Worm (Caenorhabditis elegans): ENCODE measurements around the gene pag-3.
A peak's percentile ranks its signal among the peaks of the same experiment; 100 is the strongest.

pag-3 gene

DNA sequence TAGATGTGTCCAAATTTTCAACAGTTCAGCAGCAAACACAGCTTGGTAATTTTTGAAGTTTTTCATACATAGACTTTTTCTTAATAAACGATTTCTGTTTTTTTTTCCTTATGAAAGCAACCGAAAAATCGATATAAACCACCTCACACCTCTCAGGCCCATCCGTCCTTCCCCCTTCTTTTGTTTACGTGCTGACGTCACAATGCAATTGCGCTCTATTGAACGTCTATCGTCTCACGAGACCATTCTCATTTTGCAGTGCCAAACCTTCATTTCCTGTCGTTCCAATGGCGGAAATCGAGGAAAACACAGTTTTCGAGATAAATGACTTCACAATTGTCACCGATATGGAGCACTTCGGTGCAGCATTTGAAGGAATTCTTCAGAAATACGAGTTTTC lies 28.8 kb upstream of the pag-3 start, which contains the start of gene rbg-1 (continued):
- TF ChIP-seq ama-1 (optimal IDR thresholded peaks at IDR 0.05) = no peak
- TF ChIP-seq ama-1 (GFP tag; optimal IDR thresholded peaks at IDR 0.05) = no peak
- no peak for TF ChIP-seq ztf-18 (tag; optimal IDR thresholded peaks at IDR 0.05)
- TF ChIP-seq pha-4 (tag; optimal IDR thresholded peaks at IDR 0.05) = peak; percentile 25
- TF ChIP-seq sptf-2 (GFP tag; optimal IDR thresholded peaks at IDR 0.05) = no peak
- TF ChIP-seq tbp1 (GFP tag; optimal IDR thresholded peaks at IDR 0.05) = peak; percentile 14
- TF ChIP-seq pbrm-1 (GFP tag; IDR thresholded peaks at IDR 0.05) = peak; percentile 49; the same call in 1 of the 2 replicates
- TF ChIP-seq hlh-12 (tag; optimal IDR thresholded peaks at IDR 0.05) = no peak
- TF ChIP-seq cebp-1 (GFP tag; IDR thresholded peaks at IDR 0.05) = no peak
- peak; percentile 78 for TF ChIP-seq cebp-1 (tag; optimal IDR thresholded peaks at IDR 0.05)
- TF ChIP-seq F10E7.11 (tag; optimal IDR thresholded peaks at IDR 0.05) = no peak
- no peak for TF ChIP-seq nhr-90 (tag; optimal IDR thresholded peaks at IDR 0.05)
- no peak for TF ChIP-seq hlh-26 (GFP tag; conservative IDR thresholded peaks at IDR 0.05)
- TF ChIP-seq tbx-9 (tag; optimal IDR thresholded peaks at IDR 0.05; ENCODE audit: borderline replicate concordance) = no peak
- no peak for TF ChIP-seq B0019.2 (GFP tag; conservative IDR thresholded peaks at IDR 0.05)
- TF ChIP-seq ztf-6 (GFP tag; IDR thresholded peaks at IDR 0.05) = no peak
- TF ChIP-seq ceh-40 (GFP tag; IDR thresholded peaks at IDR 0.05) = no peak
- no peak for TF ChIP-seq F22D6.2 (tag; optimal IDR thresholded peaks at IDR 0.05)
- no peak for TF ChIP-seq lsl-1 (GFP tag; optimal IDR thresholded peaks at IDR 0.05)
- TF ChIP-seq F23B12.7 (tag; optimal IDR thresholded peaks at IDR 0.05; ENCODE audit: insufficient read depth) = peak; percentile 34
- TF ChIP-seq lin-26 (GFP tag; IDR thresholded peaks at IDR 0.05) = no peak
- no peak for TF ChIP-seq dpl-1 (GFP tag; optimal IDR thresholded peaks at IDR 0.05)
- no peak for TF ChIP-seq ceh-79 (tag; optimal IDR thresholded peaks at IDR 0.05)
- no peak for TF ChIP-seq C17E4.6 (GFP tag; IDR thresholded peaks at IDR 0.05)
- TF ChIP-seq mcd-1 (GFP tag; IDR thresholded peaks at IDR 0.05) = peak; percentile 92
- 0 out of 2 replicates have a peak, but pooled peaks have one; percentile 11 for TF ChIP-seq zfh-2 (GFP tag; conservative IDR thresholded peaks at IDR 0.05)
- TF ChIP-seq bed-1 (GFP tag; IDR thresholded peaks at IDR 0.05) = no peak
- TF ChIP-seq F49E8.2 (tag; optimal IDR thresholded peaks at IDR 0.05; ENCODE audit: insufficient read depth) = no peak
- no peak for TF ChIP-seq die-1 (tag; optimal IDR thresholded peaks at IDR 0.05)
- TF ChIP-seq dox-1 (GFP tag; IDR thresholded peaks at IDR 0.05) = peak; percentile 68
- TF ChIP-seq lsy-27 (tag; optimal IDR thresholded peaks at IDR 0.05; ENCODE audit: borderline replicate concordance, insufficient read depth) = no peak
- TF ChIP-seq lin-40 (tag; optimal IDR thresholded peaks at IDR 0.05) = peak; percentile 59
- TF ChIP-seq ztf-3 (GFP tag; optimal IDR thresholded peaks at IDR 0.05) = no peak
- TF ChIP-seq rec-8 (tag; optimal IDR thresholded peaks at IDR 0.05) = no peak
- TF ChIP-seq madf-3 (GFP tag; IDR thresholded peaks at IDR 0.05) = no peak
- TF ChIP-seq egl-18 (GFP tag; IDR thresholded peaks at IDR 0.05) = no peak
- no peak for TF ChIP-seq nfyb-1 (GFP tag; IDR thresholded peaks at IDR 0.05)
- peak; percentile 49 for TF ChIP-seq ztf-26 (tag; optimal IDR thresholded peaks at IDR 0.05)
- no peak for TF ChIP-seq unc-130 (GFP tag; optimal IDR thresholded peaks at IDR 0.05)
- TF ChIP-seq Y53G8AR.9 (GFP tag; conservative IDR thresholded peaks at IDR 0.05) = no peak
- TF ChIP-seq mes-4 (tag; optimal IDR thresholded peaks at IDR 0.05) = no peak
- TF ChIP-seq F57C9.4 (tag; optimal IDR thresholded peaks at IDR 0.05) = no peak
- peak; percentile 18; the same call in 1 of the 2 replicates for TF ChIP-seq hmg-1.2 (GFP tag; IDR thresholded peaks at IDR 0.05)
- TF ChIP-seq ccch-3 (GFP tag; optimal IDR thresholded peaks at IDR 0.05) = no peak
- TF ChIP-seq C06A6.2 (GFP tag; conservative IDR thresholded peaks at IDR 0.05) = no peak
- peak in 1 of 3 experiments; percentile 12 for TF ChIP-seq lin-35 (GFP tag; optimal IDR thresholded peaks at IDR 0.05)
- no peak for TF ChIP-seq mel-28 (tag; optimal IDR thresholded peaks at IDR 0.05; ENCODE audit: borderline replicate concordance)
- TF ChIP-seq madf-8 (GFP tag; conservative IDR thresholded peaks at IDR 0.05) = no peak
- TF ChIP-seq akir-1 (GFP tag; optimal IDR thresholded peaks at IDR 0.05) = no peak
